Fruit fly (Drosophila melanogaster): ENCODE data around the gene GC1.

GC1 gene

dm6 chr3R:11962739-11963214, 4.7 kb upstream of the GC1 start, which contains the start of the genes CG3281 and aurA:
TSS of gene CG3281 (minus strand) at chr3R:11962805.
TSS of gene aurA (plus strand) at chr3R:11963124.
- peak; percentile 74 for TF ChIP-seq noc (tag; optimal IDR thresholded peaks at IDR 0.05)

- TF ChIP-seq noc (tag; optimal IDR thresholded peaks at IDR 0.05): no peak
Observed at dm6 chr3R:11964000-11964399, 3.5 kb upstream of the GC1 start.

dm6 chr3R:11968030-11968753, 684 bp downstream of the GC1 start:
- peak; percentile 15 for TF ChIP-seq noc (tag; optimal IDR thresholded peaks at IDR 0.05)

- TF ChIP-seq noc (tag; optimal IDR thresholded peaks at IDR 0.05): peak; percentile 35
Observed at dm6 chr3R:11969217-11969616, 1.7 kb downstream of the GC1 start.

- no peak for TF ChIP-seq noc (tag; optimal IDR thresholded peaks at IDR 0.05)
Observed at dm6 chr3R:11971394-11971793, 3.9 kb downstream of the GC1 start, which contains the start of gene GC2. TSS of gene GC2 (plus strand) at chr3R:11971694.

dm6 chr3R:11973826-11974225, 6.3 kb downstream of the GC1 start:
- no peak for TF ChIP-seq noc (tag; optimal IDR thresholded peaks at IDR 0.05)

dm6 chr3R:11974631-11975030, 7.1 kb downstream of the GC1 start, which contains the start of gene Tango9:
TSS of gene Tango9 (minus strand) at chr3R:11974910.
- TF ChIP-seq noc (tag; optimal IDR thresholded peaks at IDR 0.05): no peak

- TF ChIP-seq noc (tag; optimal IDR thresholded peaks at IDR 0.05): no peak
Observed at dm6 chr3R:11976556-11977335, 9.2 kb downstream of the GC1 start, which contains the start of gene CG10005. TSS of gene CG10005 (minus strand) at chr3R:11977197.

- TF ChIP-seq noc (tag; optimal IDR thresholded peaks at IDR 0.05): no peak
Observed at dm6 chr3R:11977336-11977678, 9.8 kb downstream of the GC1 start.

dm6 chr3R:11978278-11978677, 10.8 kb downstream of the GC1 start:
- TF ChIP-seq noc (tag; optimal IDR thresholded peaks at IDR 0.05): no peak

dm6 chr3R:11979879-11980571, 12.5 kb downstream of the GC1 start, which contains the start of gene CG18547:
TSS of gene CG18547 (minus strand) at chr3R:11980390.
- TF ChIP-seq noc (tag; optimal IDR thresholded peaks at IDR 0.05): no peak

- TF ChIP-seq noc (tag; optimal IDR thresholded peaks at IDR 0.05): no peak
Observed at dm6 chr3R:11981962-11982361, 14.5 kb downstream of the GC1 start, which contains the start of gene CG12224. TSS of gene CG12224 (minus strand) at chr3R:11982062.

- TF ChIP-seq noc (tag; optimal IDR thresholded peaks at IDR 0.05): no peak
Observed at dm6 chr3R:11982547-11982946, 15.0 kb downstream of the GC1 start.

dm6 chr3R:11984441-11984840, 16.9 kb downstream of the GC1 start, which contains the start of gene CG3397:
TSS of gene CG3397 (minus strand) at chr3R:11984541.
- TF ChIP-seq noc (tag; optimal IDR thresholded peaks at IDR 0.05): no peak

- TF ChIP-seq noc (tag; optimal IDR thresholded peaks at IDR 0.05): no peak
Observed at dm6 chr3R:11984862-11985261, 17.4 kb downstream of the GC1 start.

dm6 chr3R:11989206-11989605, 21.7 kb downstream of the GC1 start:
- no peak for TF ChIP-seq noc (tag; optimal IDR thresholded peaks at IDR 0.05)

Measured in whole organism, larva.